Worm (Caenorhabditis elegans) whole organism, L1 larva: ENCODE measurements around the gene nstp-6.

Experiments used
- ceh-63 ChIP-seq: fragments of 200-800 bp; sonication (Bioruptor generic); optimal IDR thresholded peaks from 2 replicates; lab custom pipeline; 2018; ENCODE audit warnings: mild to moderate bottlenecking, missing genetic modification characterization, missing compliant biosample characterization
- lin-13 ChIP-seq: fragments of 150-350 bp; optimal IDR thresholded peaks from 2 replicates; lab custom pipeline; 2014; ENCODE audit warnings: missing biosample characterization, missing genetic modification reagents, missing genetic modification characterization
- mab-9 ChIP-seq: fragments of 200-800 bp; sonication (Bioruptor generic); IDR thresholded peaks from 2 replicates; pipeline ENCODE4 v1.3.6; 2022; ENCODE audit warnings: missing genetic modification reagents, missing genetic modification characterization, missing compliant biosample characterization
- ztf-4 ChIP-seq: fragments of 150-350 bp; optimal IDR thresholded peaks from 2 replicates; lab custom pipeline; 2014; ENCODE audit warnings: missing biosample characterization, missing genetic modification characterization

ce11 chrIV:3578667-3579066 lies 31.3 kb upstream of the nstp-6 start:
- no peak for TF ChIP-seq ztf-4 (tag; lab: Kevin White, UChicago)
- no peak for TF ChIP-seq lin-13
- no peak for TF ChIP-seq ceh-63 (GFP tag; lab: Kevin White, UChicago)
- no peak for TF ChIP-seq mab-9
